Fruit fly (Drosophila melanogaster) Kc167 (cell line): ENCODE data around the gene CG10919.

Experiments used
- Myc ChIP-seq: fragments of >200 bp; optimal IDR thresholded peaks from 2 replicates; lab custom pipeline; 2017; ENCODE audit warnings: missing external identifiers
- insv ChIP-seq: fragments of >200 bp; optimal IDR thresholded peaks from 3 replicates; lab custom pipeline; 2018; ENCODE audit warnings: missing external identifiers
- psq ChIP-seq: fragments of >200 bp; optimal IDR thresholded peaks from 2 replicates; lab custom pipeline; 2017; ENCODE audit warnings: missing external identifiers
- ttk ChIP-seq: sonication (Bioruptor generic); optimal IDR thresholded peaks from 2 replicates; lab custom pipeline; 2017; ENCODE audit warnings: missing external identifiers

dm6 chr3R:7802693-7803092 lies 44.8 kb downstream of the CG10919 start, which contains the start of gene CG3014:
- no peak for TF ChIP-seq Myc (lab: Kevin White, UChicago)
- TF ChIP-seq insv (lab: Kevin White, UChicago): no peak
- no peak for TF ChIP-seq psq (lab: Kevin White, UChicago)
- no peak for TF ChIP-seq ttk (lab: Kevin White, UChicago)
